Fruit fly (Drosophila melanogaster): ENCODE results near the gene CG4459.

DNA sequence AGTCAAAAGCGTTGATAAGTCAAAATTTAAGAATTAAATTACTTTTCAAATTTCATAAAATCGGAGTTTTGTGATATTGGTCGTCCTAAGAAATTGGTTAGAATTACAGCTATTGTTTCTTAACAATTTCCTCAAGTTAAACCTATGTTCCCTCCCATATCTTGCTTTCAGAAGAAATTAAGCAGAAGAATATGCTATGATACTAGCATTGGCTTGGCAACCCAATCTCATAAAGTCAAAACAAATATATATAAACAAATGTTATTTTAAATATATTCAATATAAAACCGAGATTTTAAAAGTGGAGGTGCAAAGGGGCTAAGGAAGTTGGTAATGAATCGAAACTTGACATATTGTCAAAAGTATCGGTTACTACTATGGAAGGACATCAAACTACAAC is 44.2 kb upstream of the CG4459 start, which contains the start of gene CG31213:
- no peak for TF ChIP-seq CTCF (optimal IDR thresholded peaks at IDR 0.05)
- no peak for TF ChIP-seq CG8478 (optimal IDR thresholded peaks at IDR 0.05)

Measured in S2 (cell line).